Worm (Caenorhabditis elegans) whole organism, L1 larva: ENCODE measurements around the gene ZK863.8.

Experiments used
- aly-2 ChIP-seq: fragments of 150-350 bp; optimal IDR thresholded peaks from 2 replicates; lab custom pipeline; 2014; ENCODE audit warnings: missing biosample characterization, missing genetic modification characterization
- blmp-1 ChIP-seq: fragments of 150-350 bp; optimal IDR thresholded peaks from 2 replicates; lab custom pipeline; 2014; ENCODE audit warnings: missing biosample characterization, missing genetic modification characterization
- unc-130 ChIP-seq: fragments of 150-350 bp; optimal IDR thresholded peaks from 2 replicates; lab custom pipeline; 2017; ENCODE audit warnings: missing biosample characterization, missing genetic modification characterization, inconsistent platforms

DNA sequence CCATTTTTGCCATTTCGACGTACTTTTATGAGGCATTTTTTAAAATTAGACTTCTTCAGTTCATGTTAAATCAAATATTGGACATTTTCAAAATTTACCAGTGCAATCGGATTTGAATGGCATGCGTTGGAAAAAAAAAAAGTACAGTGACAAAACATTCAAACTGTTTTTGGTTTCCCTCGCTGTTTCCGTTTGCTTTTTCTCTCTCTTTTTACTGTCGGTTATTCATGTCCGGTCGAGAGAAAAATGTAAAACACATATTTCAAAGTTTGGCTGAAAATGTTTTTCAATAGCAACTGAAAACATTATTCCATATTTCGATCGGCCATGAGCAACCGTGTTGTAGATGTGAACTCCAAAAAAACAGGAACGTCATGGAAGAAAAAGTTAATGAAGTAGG lies 46.7 kb downstream of the ZK863.8 start, which contains the start of gene C27A7.3:
- no peak for TF ChIP-seq aly-2 (tag; lab: Kevin White, UChicago)
- no peak for TF ChIP-seq blmp-1 (tag; lab: Kevin White, UChicago)
- no peak for TF ChIP-seq unc-130
